Fruit fly (Drosophila melanogaster): Measurements from ENCODE around the gene emc.

emc gene

DNA sequence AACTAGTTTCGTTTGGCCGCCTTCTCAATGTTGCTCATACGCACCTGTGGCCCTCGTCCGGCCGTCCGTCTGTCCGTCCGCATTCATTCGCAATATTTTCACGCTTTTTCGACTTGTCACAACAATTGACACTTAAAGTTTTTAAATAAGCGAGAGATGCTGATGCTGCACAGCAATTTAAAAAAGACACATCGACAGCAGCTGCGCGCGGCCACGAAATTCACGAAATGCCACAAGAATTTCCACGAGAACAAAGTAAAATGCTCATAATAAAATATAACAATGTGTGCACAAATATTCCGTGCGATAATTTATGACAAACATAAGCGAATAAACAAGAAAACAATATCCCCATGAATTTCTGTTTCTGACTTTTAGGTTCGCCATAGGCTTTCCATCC, 37.6 kb downstream of the emc start:
- TF ChIP-seq dati (GFP tag; IDR thresholded peaks at IDR 0.05) (no peak), lov (optimal IDR thresholded peaks at IDR 0.05) (no peak), lov (GFP tag; IDR thresholded peaks at IDR 0.05) (0 out of 3 replicates have a peak, but pooled peaks have one; percentile 25), nau (GFP tag; optimal IDR thresholded peaks at IDR 0.05) (peak; percentile 89), CG8290 (GFP tag; optimal IDR thresholded peaks at IDR 0.05) (no peak), CG8290 (tag; optimal IDR thresholded peaks at IDR 0.05) (peak in 1 of 2 experiments; percentile 24), sd (tag; optimal IDR thresholded peaks at IDR 0.05) (peak; percentile 82), CG32772 (GFP tag; IDR thresholded peaks at IDR 0.05) (no peak), CG7786 (GFP tag; optimal IDR thresholded peaks at IDR 0.05) (no peak), ken (GFP tag; IDR thresholded peaks at IDR 0.05) (0 out of 3 replicates have a peak, but pooled peaks have one; percentile 16), disco-r (GFP tag; optimal IDR thresholded peaks at IDR 0.05) (no peak), Side (GFP tag; optimal IDR thresholded peaks at IDR 0.05) (no peak)

- no peak for TF ChIP-seq E2f2 (GFP tag; IDR thresholded peaks at IDR 0.05)
- TF ChIP-seq CG10462 (GFP tag; optimal IDR thresholded peaks at IDR 0.05), result no peak
- no peak for TF ChIP-seq CG8089 (GFP tag; optimal IDR thresholded peaks at IDR 0.05)
- no peak for TF ChIP-seq CG11247 (GFP tag; IDR thresholded peaks at IDR 0.05)
- peak; percentile 74 for TF ChIP-seq sens (GFP tag)
- TF ChIP-seq Dip3 (GFP tag; optimal IDR thresholded peaks at IDR 0.05), result no peak
- TF ChIP-seq salm (tag; optimal IDR thresholded peaks at IDR 0.05), result no peak
- no peak for TF ChIP-seq HLH3B (GFP tag; IDR thresholded peaks at IDR 0.05)
- TF ChIP-seq schlank (tag; optimal IDR thresholded peaks at IDR 0.05), result no peak
- no peak for TF ChIP-seq CG8281 (tag; optimal IDR thresholded peaks at IDR 0.05)
- no peak for TF ChIP-seq aop (GFP tag; IDR thresholded peaks at IDR 0.05)
- no peak for TF ChIP-seq CG14860 (GFP tag; IDR thresholded peaks at IDR 0.05; ENCODE audit: partially characterized antibody)
- peak; percentile 29 for TF ChIP-seq gem (tag; optimal IDR thresholded peaks at IDR 0.05)
- peak; percentile 25; the same call in 1 of the 2 replicates for TF ChIP-seq vvl (GFP tag; IDR thresholded peaks at IDR 0.05)
- TF ChIP-seq Atf-2 (GFP tag; optimal IDR thresholded peaks at IDR 0.05), result no peak
- peak; percentile 7 for TF ChIP-seq Med (GFP tag)
- TF ChIP-seq CG4360 (GFP tag; IDR thresholded peaks at IDR 0.05), result 0 out of 2 replicates have a peak, but pooled peaks have one; percentile 10
- no peak for TF ChIP-seq cwo (GFP tag; optimal IDR thresholded peaks at IDR 0.05)
- no peak for TF ChIP-seq CG32767 (GFP tag; IDR thresholded peaks at IDR 0.05)
- TF ChIP-seq Ets65A (GFP tag), result no peak
- TF ChIP-seq br (optimal IDR thresholded peaks at IDR 0.05), result no peak
- no peak for TF ChIP-seq CG14014 (GFP tag; IDR thresholded peaks at IDR 0.05)
- 0 out of 2 replicates have a peak, but pooled peaks have one; percentile 20 for TF ChIP-seq Awh (GFP tag; IDR thresholded peaks at IDR 0.05)
- TF ChIP-seq CG30431 (GFP tag; optimal IDR thresholded peaks at IDR 0.05), result no peak
- peak; percentile 48; the same call in 1 of the 2 replicates for TF ChIP-seq ttk (GFP tag; IDR thresholded peaks at IDR 0.05)
- TF ChIP-seq croc (GFP tag; conservative IDR thresholded peaks at IDR 0.05), result no peak
- TF ChIP-seq h (optimal IDR thresholded peaks at IDR 0.05), result no peak
- no peak for TF ChIP-seq D19A (tag; optimal IDR thresholded peaks at IDR 0.05)
- no peak for TF ChIP-seq mam (GFP tag; optimal IDR thresholded peaks at IDR 0.05)
- no peak for TF ChIP-seq CG33557 (GFP tag; optimal IDR thresholded peaks at IDR 0.05)
- TF ChIP-seq dmrt99B (tag; optimal IDR thresholded peaks at IDR 0.05), result peak; percentile 30
- no peak for TF ChIP-seq CG17802 (tag; optimal IDR thresholded peaks at IDR 0.05)
- 0 out of 2 replicates have a peak, but pooled peaks have one; percentile 20 for TF ChIP-seq CG6689 (GFP tag; IDR thresholded peaks at IDR 0.05)
- no peak for TF ChIP-seq bab2 (GFP tag; optimal IDR thresholded peaks at IDR 0.05)
- no peak for TF ChIP-seq ham (GFP tag; IDR thresholded peaks at IDR 0.05)
- no peak for TF ChIP-seq her (GFP tag; optimal IDR thresholded peaks at IDR 0.05)
- TF ChIP-seq Drgx (GFP tag; IDR thresholded peaks at IDR 0.05), result peak; percentile 93
- no peak for TF ChIP-seq CG12659 (GFP tag; optimal IDR thresholded peaks at IDR 0.05)
- TF ChIP-seq CG15696 (tag; optimal IDR thresholded peaks at IDR 0.05), result no peak
- peak; percentile 6 for TF ChIP-seq Ssrp (tag; optimal IDR thresholded peaks at IDR 0.05)
- TF ChIP-seq oc (tag; optimal IDR thresholded peaks at IDR 0.05), result no peak
Observed at dm6 chr3L:787635-788034, 38.4 kb downstream of the emc start.
